Fruit fly (Drosophila melanogaster) whole organism, embryonic: ENCODE results near the gene MAGE.

Source experiments
- CG10321 ChIP-seq: fragments of 200-800 bp; sonication (Bioruptor generic); IDR thresholded peaks from 2 replicates; pipeline ENCODE4 v1.3.6; 2022; ENCODE audit warnings: missing biosample characterization, missing genetic modification characterization
- CG12769 ChIP-seq: fragments of 200-800 bp; sonication (Bioruptor generic); optimal IDR thresholded peaks from 2 replicates; lab custom pipeline; 2019; ENCODE audit warnings: missing biosample characterization, mild to moderate bottlenecking, missing genetic modification characterization, moderate library complexity
- CG15479 ChIP-seq: fragments of 200-800 bp; sonication (Bioruptor generic); optimal IDR thresholded peaks from 3 replicates; lab custom pipeline; 2019; ENCODE audit warnings: missing biosample characterization, mild to moderate bottlenecking, missing genetic modification characterization, moderate library complexity
- CG2120 ChIP-seq: fragments of 200-800 bp; sonication (Bioruptor generic); optimal IDR thresholded peaks from 3 replicates; lab custom pipeline; 2016; ENCODE audit warnings: missing biosample characterization, missing genetic modification characterization
- CG32532 ChIP-seq: fragments of 200-800 bp; sonication (Bioruptor generic); IDR thresholded peaks from 2 replicates; pipeline ENCODE4 v1.3.6; 2022; ENCODE audit warnings: missing biosample characterization, missing genetic modification characterization
- CG34224 ChIP-seq: fragments of 200-800 bp; sonication (Bioruptor generic); IDR thresholded peaks from 3 replicates; pipeline ENCODE4 v1.3.6; 2022; ENCODE audit warnings: missing biosample characterization, missing genetic modification characterization; ENCODE audit not compliant: partially characterized antibody
- CG4707 ChIP-seq: fragments of 200-800 bp; sonication (Bioruptor generic); optimal IDR thresholded peaks from 2 replicates; lab custom pipeline; 2018; ENCODE audit warnings: missing biosample characterization, mild to moderate bottlenecking, missing genetic modification characterization, moderate library complexity
- CG6813 ChIP-seq: fragments of 200-800 bp; sonication (Bioruptor generic); optimal IDR thresholded peaks from 2 replicates; lab custom pipeline; 2017; ENCODE audit warnings: missing biosample characterization, missing genetic modification characterization, mild to moderate bottlenecking, moderate library complexity, missing genetic modification reagents
- CG7987 ChIP-seq: fragments of 200-800 bp; sonication (Bioruptor generic); optimal IDR thresholded peaks from 2 replicates; lab custom pipeline; 2018; ENCODE audit warnings: missing biosample characterization, mild to moderate bottlenecking, missing genetic modification characterization, moderate library complexity
- CG8290 ChIP-seq, 3 experiments: fragments of 200-800 bp; sonication (Bioruptor generic); optimal IDR thresholded peaks; 2 replicates each; lab custom pipeline; 2016 to 2019; ENCODE audit warnings: missing biosample characterization in 3 of 3, missing genetic modification characterization in 3 of 3, mild to moderate bottlenecking in 2 of 3, moderate library complexity in 1 of 3
- CG8478 ChIP-seq: fragments of >200 bp; optimal IDR thresholded peaks from 2 replicates; lab custom pipeline; 2018
- CG9797 ChIP-seq: fragments of 200-800 bp; sonication (Bioruptor generic); optimal IDR thresholded peaks from 3 replicates; lab custom pipeline; 2018; ENCODE audit warnings: missing biosample characterization, mild to moderate bottlenecking, missing genetic modification characterization
- CG9876 ChIP-seq: fragments of 200-800 bp; sonication (Bioruptor generic); optimal IDR thresholded peaks from 2 replicates; lab custom pipeline; 2016; ENCODE audit warnings: missing biosample characterization, missing genetic modification characterization
- CHES-1-like ChIP-seq: fragments of 200-800 bp; sonication (Bioruptor generic); optimal IDR thresholded peaks from 2 replicates; lab custom pipeline; 2016; ENCODE audit warnings: missing biosample characterization, missing genetic modification characterization
- D ChIP-seq, 2 experiments: fragments of 200-800 bp in 1 of 2; fragments of >200 bp in 1 of 2; sonication (Bioruptor generic) in 1 of 2; optimal IDR thresholded peaks; 2 replicates in 1 of 2; 3 replicates in 1 of 2; lab custom pipeline; 2017; ENCODE audit warnings: mild to moderate bottlenecking in 1 of 2, missing biosample characterization in 1 of 2, missing genetic modification characterization in 1 of 2, missing genetic modification reagents in 1 of 2
- D19A ChIP-seq: fragments of 200-800 bp; optimal IDR thresholded peaks from 3 replicates; lab custom pipeline; 2019; ENCODE audit warnings: missing biosample characterization, mild to moderate bottlenecking, missing genetic modification characterization, moderate library complexity
- Dll ChIP-seq: fragments of 200-800 bp; sonication (Bioruptor generic); IDR thresholded peaks from 4 replicates; pipeline ENCODE4 v1.3.6; 2022; ENCODE audit warnings: missing biosample characterization, missing genetic modification characterization; ENCODE audit not compliant: partially characterized antibody
- Doc3 ChIP-seq: fragments of 200-800 bp; sonication (Bioruptor generic); IDR thresholded peaks from 3 replicates; pipeline ENCODE4 v1.3.6; 2022; ENCODE audit warnings: missing biosample characterization, missing genetic modification characterization; ENCODE audit not compliant: partially characterized antibody
- Dref ChIP-seq: fragments of 200-800 bp; sonication (Bioruptor generic); IDR thresholded peaks from 2 replicates; pipeline ENCODE4 v1.3.6; 2022; ENCODE audit warnings: missing biosample characterization, missing genetic modification characterization
- Drgx ChIP-seq: fragments of 200-800 bp; sonication (Bioruptor generic); IDR thresholded peaks from 2 replicates; pipeline ENCODE4 v1.3.6; 2022; ENCODE audit warnings: missing biosample characterization, missing genetic modification characterization
- Ets65A ChIP-seq: fragments of 200-800 bp; sonication (Bioruptor generic); peaks from one replicate; lab custom pipeline; 2016; ENCODE audit warnings: missing biosample characterization, missing genetic modification characterization
- HLH4C ChIP-seq: fragments of 200-800 bp; sonication (Bioruptor generic); IDR thresholded peaks from 3 replicates; pipeline ENCODE4 v1.3.6; 2022; ENCODE audit warnings: missing biosample characterization, missing genetic modification characterization; ENCODE audit not compliant: partially characterized antibody
- Hr3 ChIP-seq: fragments of 200-800 bp; sonication (Bioruptor generic); optimal IDR thresholded peaks from 3 replicates; lab custom pipeline; 2016; ENCODE audit warnings: missing biosample characterization, missing genetic modification characterization
- MESR4 ChIP-seq: fragments of 200-800 bp; sonication (Bioruptor generic); optimal IDR thresholded peaks from 2 replicates; lab custom pipeline; 2018; ENCODE audit warnings: missing biosample characterization, mild to moderate bottlenecking, missing genetic modification characterization, moderate library complexity
- Meics ChIP-seq: fragments of 200-800 bp; sonication (Bioruptor generic); optimal IDR thresholded peaks from 2 replicates; lab custom pipeline; 2017; ENCODE audit warnings: missing biosample characterization, mild to moderate bottlenecking, missing genetic modification characterization
- Trl ChIP-seq, 3 experiments: fragments of >200 bp in 2 of 3; fragments of 200-800 bp in 1 of 3; sonication (Bioruptor generic) in 1 of 3; optimal IDR thresholded peaks; 2 replicates in 1 of 3; 3 replicates in 2 of 3; lab custom pipeline; 2016 to 2017; ENCODE audit warnings: missing biosample characterization in 1 of 3, missing genetic modification characterization in 1 of 3
- abd-A ChIP-seq: fragments of 200-800 bp; sonication (Bioruptor generic); optimal IDR thresholded peaks from 3 replicates; lab custom pipeline; 2019; ENCODE audit warnings: missing biosample characterization, mild to moderate bottlenecking, missing genetic modification characterization, moderate library complexity
- cas ChIP-seq: fragments of 200-800 bp; sonication (Bioruptor generic); IDR thresholded peaks from 2 replicates; pipeline ENCODE4 v1.3.6; 2022; ENCODE audit warnings: missing biosample characterization, missing genetic modification characterization
- dati ChIP-seq: fragments of 200-800 bp; sonication (Bioruptor generic); IDR thresholded peaks from 2 replicates; pipeline ENCODE4 v1.3.6; 2022; ENCODE audit warnings: missing biosample characterization, missing genetic modification characterization
- dmrt99B ChIP-seq: fragments of 200-800 bp; sonication (Bioruptor generic); optimal IDR thresholded peaks from 2 replicates; lab custom pipeline; 2018; ENCODE audit warnings: missing biosample characterization, mild to moderate bottlenecking, missing genetic modification characterization, moderate library complexity
- fd102C ChIP-seq: fragments of 200-800 bp; sonication (Bioruptor generic); optimal IDR thresholded peaks from 2 replicates; lab custom pipeline; 2018; ENCODE audit warnings: missing biosample characterization, mild to moderate bottlenecking, missing genetic modification characterization, moderate library complexity
- insv ChIP-seq, 2 experiments: fragments of 200-800 bp; sonication (Bioruptor generic); optimal IDR thresholded peaks; 3 replicates each; lab custom pipeline; 2016 to 2018; ENCODE audit warnings: missing biosample characterization in 2 of 2, missing genetic modification characterization in 2 of 2
- knrl ChIP-seq: fragments of 200-800 bp; sonication (Bioruptor generic); IDR thresholded peaks from 3 replicates; pipeline ENCODE4 v1.3.6; 2022; ENCODE audit warnings: missing biosample characterization, missing genetic modification characterization; ENCODE audit not compliant: partially characterized antibody
- lola ChIP-seq, 3 experiments: fragments of >200 bp in 2 of 3; fragments of 200-800 bp in 1 of 3; sonication (Bioruptor generic) in 1 of 3; optimal IDR thresholded peaks; 2 replicates each; lab custom pipeline; 2017 to 2019; ENCODE audit warnings: missing biosample characterization in 3 of 3, missing genetic modification characterization in 3 of 3, mild to moderate bottlenecking in 1 of 3, moderate library complexity in 1 of 3
- pfk ChIP-seq: fragments of 200-800 bp; sonication (Bioruptor generic); optimal IDR thresholded peaks from 2 replicates; lab custom pipeline; 2018; ENCODE audit warnings: missing biosample characterization, mild to moderate bottlenecking, missing genetic modification characterization, moderate library complexity
- pnt ChIP-seq: fragments of 200-800 bp; sonication (Bioruptor generic); optimal IDR thresholded peaks from 3 replicates; lab custom pipeline; 2016; ENCODE audit warnings: missing biosample characterization, missing genetic modification characterization
- prd ChIP-seq, 3 experiments: fragments of >200 bp in 2 of 3; fragments of 200-800 bp in 1 of 3; sonication (Bioruptor generic) in 1 of 3; optimal IDR thresholded peaks in 2 of 3; IDR thresholded peaks in 1 of 3; 2 replicates in 2 of 3; 3 replicates in 1 of 3; pipeline versions ENCODE4 v1.3.6 to Lab custom; 2017 to 2022; ENCODE audit warnings: missing biosample characterization in 1 of 3, missing genetic modification characterization in 1 of 3
- ranshi ChIP-seq: fragments of 200-800 bp; sonication (Bioruptor generic); IDR thresholded peaks from 2 replicates; pipeline ENCODE4 v1.3.6; 2022; ENCODE audit warnings: missing biosample characterization, missing genetic modification characterization
- sd ChIP-seq: fragments of 200-800 bp; sonication (Bioruptor generic); optimal IDR thresholded peaks from 3 replicates; lab custom pipeline; 2018; ENCODE audit warnings: missing biosample characterization, mild to moderate bottlenecking, missing genetic modification characterization, moderate library complexity
- seq ChIP-seq: fragments of 200-800 bp; sonication (Bioruptor generic); IDR thresholded peaks from 2 replicates; pipeline ENCODE4 v1.3.6; 2022; ENCODE audit warnings: missing biosample characterization, missing genetic modification characterization
- shn ChIP-seq: fragments of 200-800 bp; sonication (Bioruptor generic); optimal IDR thresholded peaks from 3 replicates; lab custom pipeline; 2016; ENCODE audit warnings: missing biosample characterization, missing genetic modification characterization
- so ChIP-seq: fragments of 200-800 bp; sonication (Bioruptor generic); IDR thresholded peaks from 3 replicates; pipeline ENCODE4 v1.3.6; 2022; ENCODE audit warnings: missing biosample characterization, missing genetic modification characterization
- tna ChIP-seq: fragments of 200-800 bp; sonication (Bioruptor generic); IDR thresholded peaks from 2 replicates; pipeline ENCODE4 v1.3.6; 2022; ENCODE audit warnings: missing biosample characterization, missing genetic modification characterization; ENCODE audit not compliant: partially characterized antibody
- wor ChIP-seq: fragments of 200-800 bp; sonication (Bioruptor generic); IDR thresholded peaks from 2 replicates; pipeline ENCODE4 v1.3.6; 2022; ENCODE audit warnings: missing biosample characterization, missing genetic modification characterization
- z ChIP-seq: fragments of 200-800 bp; sonication (Bioruptor generic); IDR thresholded peaks from 3 replicates; pipeline ENCODE4 v1.3.6; 2022; ENCODE audit warnings: missing biosample characterization, missing genetic modification characterization

MAGE gene

dm6 chr3R:7162356-7163289 is 7.6 kb upstream of the MAGE start, which contains the start of gene sas (continued):
- TF ChIP-seq CG2120: no peak
- TF ChIP-seq lola (GFP tag; optimal IDR thresholded peaks at IDR 0.05; lab: Kevin White, UChicago): no peak
- TF ChIP-seq knrl (GFP tag; lab: Robert Waterston, UW): no peak
- TF ChIP-seq sd (tag; lab: Kevin White, UChicago): peak; percentile 64
- peak; percentile 33 to 93 for TF ChIP-seq insv (GFP tag; optimal IDR thresholded peaks at IDR 0.05; lab: Kevin White, UChicago)
- TF ChIP-seq Trl (optimal IDR thresholded peaks at IDR 0.05; lab: Kevin White, UChicago): peak; percentile 63 to 77
- TF ChIP-seq Trl (GFP tag; optimal IDR thresholded peaks at IDR 0.05; lab: Kevin White, UChicago): peak; percentile 0
- TF ChIP-seq MESR4 (GFP tag; lab: Kevin White, UChicago): peak; percentile 3
- TF ChIP-seq cas (GFP tag; lab: Robert Waterston, UW): peak; percentile 18; the same call in 1 of the 2 replicates
- no peak for TF ChIP-seq pnt (GFP tag; lab: Kevin White, UChicago)
- TF ChIP-seq CG12769: peak; percentile 53
- peak; percentile 22 for TF ChIP-seq fd102C (GFP tag; lab: Kevin White, UChicago)
- TF ChIP-seq dati (GFP tag; lab: Robert Waterston, UW): no peak
- TF ChIP-seq so (GFP tag; lab: Robert Waterston, UW): peak; percentile 26; the same call in 1 of the 3 replicates
- TF ChIP-seq D (optimal IDR thresholded peaks at IDR 0.05; lab: Kevin White, UChicago): peak; percentile 17
- TF ChIP-seq D (GFP tag; optimal IDR thresholded peaks at IDR 0.05; lab: Kevin White, UChicago): no peak
- TF ChIP-seq ranshi (GFP tag; lab: Robert Waterston, UW): no peak
- TF ChIP-seq CG8290 (GFP tag; optimal IDR thresholded peaks at IDR 0.05; lab: Kevin White, UChicago): no peak
- TF ChIP-seq CG8290 (tag; optimal IDR thresholded peaks at IDR 0.05; lab: Kevin White, UChicago): peak in 1 of 2 experiments; percentile 36
- peak; percentile 33; the same call in 1 of the 2 replicates for TF ChIP-seq seq (GFP tag; lab: Robert Waterston, UW)
- TF ChIP-seq abd-A (tag; lab: Kevin White, UChicago): peak; percentile 37
- TF ChIP-seq Meics: no peak
- TF ChIP-seq Hr3 (GFP tag; lab: Kevin White, UChicago): no peak
- TF ChIP-seq Ets65A (GFP tag; lab: Kevin White, UChicago): no peak
- TF ChIP-seq CG15479 (GFP tag; lab: Kevin White, UChicago): peak; percentile 47
- TF ChIP-seq CHES-1-like (GFP tag; lab: Kevin White, UChicago): no peak
- no peak for TF ChIP-seq CG9797
- peak; percentile 40; the same call in 1 of the 2 replicates for TF ChIP-seq CG32532
- TF ChIP-seq D19A (tag; lab: Kevin White, UChicago): no peak
- no peak for TF ChIP-seq wor (GFP tag; lab: Robert Waterston, UW)
- TF ChIP-seq Dref (GFP tag; lab: Robert Waterston, UW): no peak
- no peak for TF ChIP-seq CG7987 (GFP tag; lab: Kevin White, UChicago)
- TF ChIP-seq shn (GFP tag; lab: Kevin White, UChicago): no peak
- TF ChIP-seq pfk (GFP tag; lab: Kevin White, UChicago): no peak
- TF ChIP-seq CG4707 (GFP tag; lab: Kevin White, UChicago): no peak
- TF ChIP-seq dmrt99B (tag; lab: Kevin White, UChicago): no peak
- peak; percentile 24; the same call in 1 of the 4 replicates for TF ChIP-seq Dll (GFP tag; lab: Robert Waterston, UW)
- no peak for TF ChIP-seq Doc3 (GFP tag; lab: Robert Waterston, UW)
- TF ChIP-seq z (GFP tag; lab: Robert Waterston, UW): no peak
- no peak for TF ChIP-seq CG9876
- TF ChIP-seq prd (optimal IDR thresholded peaks at IDR 0.05; lab: Kevin White, UChicago): no peak
- no peak for TF ChIP-seq prd (GFP tag; IDR thresholded peaks at IDR 0.05; lab: Robert Waterston, UW)
- TF ChIP-seq HLH4C (GFP tag; lab: Robert Waterston, UW): 0 out of 3 replicates have a peak, but pooled peaks have one; percentile 33
- TF ChIP-seq CG34224: no peak
- no peak for TF ChIP-seq tna (GFP tag; lab: Robert Waterston, UW)
- TF ChIP-seq CG6813: no peak
- 0 out of 2 replicates have a peak, but pooled peaks have one; percentile 12 for TF ChIP-seq Drgx (GFP tag; lab: Robert Waterston, UW)
- TF ChIP-seq CG8478 (lab: Kevin White, UChicago): no peak
- no peak for TF ChIP-seq CG10321 (GFP tag; lab: Robert Waterston, UW)
